Worm (Caenorhabditis elegans) whole organism, young adult: ENCODE measurements around the gene R05G6.5.

ENCODE experiments used
- B0261.1 ChIP-seq: sonication (generic microtip); optimal IDR thresholded peaks from 2 replicates; lab custom pipeline; 2016; ENCODE audit warnings: mild to moderate bottlenecking, missing genetic modification characterization, moderate library complexity, missing compliant biosample characterization
- B0336.3 ChIP-seq: fragments of 200-800 bp; sonication (Bioruptor generic); IDR thresholded peaks from 2 replicates; pipeline ENCODE4 v1.3.6; 2022; ENCODE audit warnings: missing genetic modification characterization, missing compliant biosample characterization
- C06A6.2 ChIP-seq: fragments of 200-800 bp; sonication (Bioruptor generic); conservative IDR thresholded peaks from 2 replicates; pipeline ENCODE4 v1.3.6; 2022; ENCODE audit warnings: missing genetic modification characterization, missing compliant biosample characterization
- F22D6.2 ChIP-seq: sonication (generic microtip); optimal IDR thresholded peaks from 2 replicates; lab custom pipeline; 2016; ENCODE audit warnings: mild to moderate bottlenecking, missing genetic modification characterization, missing compliant biosample characterization
- F23B12.7 ChIP-seq: sonication (generic microtip); optimal IDR thresholded peaks from 2 replicates; lab custom pipeline; 2017; ENCODE audit warnings: missing genetic modification characterization, mild to moderate bottlenecking, missing compliant biosample characterization, antibody characterized with exemption, moderate library complexity; ENCODE audit not compliant: insufficient read depth
- F33H1.4 ChIP-seq: fragments of 200-800 bp; sonication (Bioruptor generic); IDR thresholded peaks from 2 replicates; pipeline ENCODE4 v1.3.6; 2022; ENCODE audit warnings: missing genetic modification reagents, missing genetic modification characterization, missing compliant biosample characterization
- F39B2.1 ChIP-seq: fragments of 200-800 bp; sonication (Bioruptor generic); IDR thresholded peaks from 2 replicates; pipeline ENCODE4 v1.3.6; 2022; ENCODE audit warnings: missing genetic modification reagents, missing genetic modification characterization, missing compliant biosample characterization
- F55B11.4 ChIP-seq: sonication (generic microtip); optimal IDR thresholded peaks from 2 replicates; lab custom pipeline; 2016; ENCODE audit warnings: missing compliant biosample characterization, missing genetic modification characterization, borderline replicate concordance; ENCODE audit not compliant: insufficient read depth
- F57A8.1 ChIP-seq: fragments of 200-800 bp; sonication (Bioruptor generic); optimal IDR thresholded peaks from 2 replicates; lab custom pipeline; 2018; ENCODE audit warnings: mild to moderate bottlenecking, missing genetic modification characterization, moderate library complexity, missing compliant biosample characterization
- K12H6.12 ChIP-seq: fragments of 200-800 bp; sonication (Bioruptor generic); optimal IDR thresholded peaks from 2 replicates; lab custom pipeline; 2018; ENCODE audit warnings: mild to moderate bottlenecking, missing genetic modification characterization, missing compliant biosample characterization
- Y53F4B.3 ChIP-seq: fragments of 200-800 bp; sonication (Bioruptor generic); IDR thresholded peaks from 2 replicates; pipeline ENCODE4 v1.3.6; 2022; ENCODE audit warnings: missing genetic modification reagents, missing genetic modification characterization, missing compliant biosample characterization
- Y53G8AR.9 ChIP-seq: fragments of 200-800 bp; sonication (Bioruptor generic); conservative IDR thresholded peaks from 2 replicates; pipeline ENCODE4 v1.3.6; 2022; ENCODE audit warnings: missing genetic modification reagents, missing genetic modification characterization, missing compliant biosample characterization
- Y56A3A.18 ChIP-seq: fragments of 200-800 bp; sonication (Bioruptor generic); IDR thresholded peaks from 2 replicates; pipeline ENCODE4 v1.3.6; 2022; ENCODE audit warnings: missing genetic modification reagents, missing genetic modification characterization, missing compliant biosample characterization
- Y79H2A.3 ChIP-seq: fragments of 200-800 bp; sonication (Bioruptor generic); conservative IDR thresholded peaks from 2 replicates; pipeline ENCODE4 v1.3.6; 2022; ENCODE audit warnings: missing genetic modification reagents, missing genetic modification characterization, missing compliant biosample characterization
- Y95B8A.8 ChIP-seq: fragments of 200-800 bp; sonication (Bioruptor generic); IDR thresholded peaks from 2 replicates; pipeline ENCODE4 v1.3.6; 2022; ENCODE audit warnings: missing genetic modification reagents, missing genetic modification characterization, missing compliant biosample characterization
- ZK185.1 ChIP-seq: sonication (generic microtip); optimal IDR thresholded peaks from 2 replicates; lab custom pipeline; 2016; ENCODE audit warnings: mild to moderate bottlenecking, missing genetic modification characterization, missing compliant biosample characterization; ENCODE audit not compliant: poor library complexity, severe bottlenecking
- akir-1 ChIP-seq: fragments of 200-800 bp; sonication (Bioruptor generic); optimal IDR thresholded peaks from 2 replicates; lab custom pipeline; 2018; ENCODE audit warnings: mild to moderate bottlenecking, missing genetic modification characterization, moderate library complexity, missing compliant biosample characterization
- aptf-2 ChIP-seq: fragments of 200-800 bp; sonication (Bioruptor generic); conservative IDR thresholded peaks from 2 replicates; pipeline ENCODE4 v1.3.6; 2022; ENCODE audit warnings: missing genetic modification reagents, missing genetic modification characterization, missing compliant biosample characterization
- bed-1 ChIP-seq: fragments of 200-800 bp; sonication (Bioruptor generic); IDR thresholded peaks from 2 replicates; pipeline ENCODE4 v1.3.6; 2022; ENCODE audit warnings: missing genetic modification reagents, missing genetic modification characterization, missing compliant biosample characterization
- bed-2 ChIP-seq: fragments of 200-800 bp; sonication (Bioruptor generic); IDR thresholded peaks from 2 replicates; pipeline ENCODE4 v1.3.6; 2022; ENCODE audit warnings: missing genetic modification reagents, missing genetic modification characterization, missing compliant biosample characterization
- ccch-3 ChIP-seq: fragments of 200-800 bp; sonication (Bioruptor generic); optimal IDR thresholded peaks from 2 replicates; lab custom pipeline; 2018; ENCODE audit warnings: mild to moderate bottlenecking, missing genetic modification characterization, missing compliant biosample characterization
- cebp-1 ChIP-seq, 2 experiments: fragments of 200-800 bp in 1 of 2; sonication (Bioruptor generic) in 1 of 2; sonication (generic microtip) in 1 of 2; IDR thresholded peaks in 1 of 2; optimal IDR thresholded peaks in 1 of 2; 2 replicates each; pipeline versions ENCODE4 v1.3.6 to Lab custom; 2017 to 2022; ENCODE audit warnings: missing compliant biosample characterization in 2 of 2, missing genetic modification characterization in 2 of 2, mild to moderate bottlenecking in 1 of 2, missing genetic modification reagents in 1 of 2, moderate library complexity in 1 of 2
- ceh-58 ChIP-seq: fragments of 200-800 bp; sonication (Bioruptor generic); IDR thresholded peaks from 2 replicates; pipeline ENCODE4 v1.3.6; 2022; ENCODE audit warnings: missing genetic modification characterization, missing compliant biosample characterization
- ceh-91 ChIP-seq: fragments of 200-800 bp; sonication (Bioruptor generic); IDR thresholded peaks from 2 replicates; pipeline ENCODE4 v1.3.6; 2022; ENCODE audit warnings: missing genetic modification reagents, missing genetic modification characterization, missing compliant biosample characterization
- efl-1 ChIP-seq: fragments of 150-350 bp; optimal IDR thresholded peaks from 2 replicates; lab custom pipeline; 2014; ENCODE audit warnings: missing biosample characterization, missing genetic modification reagents, missing genetic modification characterization
- egl-44 ChIP-seq: fragments of 200-800 bp; sonication (Bioruptor generic); IDR thresholded peaks from 2 replicates; pipeline ENCODE4 v1.3.6; 2022; ENCODE audit warnings: missing genetic modification reagents, missing genetic modification characterization, missing compliant biosample characterization
- ekl-4 ChIP-seq: fragments of 200-800 bp; sonication (Bioruptor generic); IDR thresholded peaks from 2 replicates; pipeline ENCODE4 v1.3.6; 2022; ENCODE audit warnings: missing genetic modification reagents, missing genetic modification characterization, missing compliant biosample characterization
- ets-4 ChIP-seq: fragments of 200-800 bp; sonication (Bioruptor generic); optimal IDR thresholded peaks from 2 replicates; lab custom pipeline; 2018; ENCODE audit warnings: mild to moderate bottlenecking, missing genetic modification characterization, missing compliant biosample characterization
- let-526 ChIP-seq: fragments of 200-800 bp; sonication (Bioruptor generic); IDR thresholded peaks from 2 replicates; pipeline ENCODE4 v1.3.6; 2022; ENCODE audit warnings: missing genetic modification reagents, missing genetic modification characterization, missing compliant biosample characterization
- lin-26 ChIP-seq: fragments of 200-800 bp; sonication (Bioruptor generic); IDR thresholded peaks from 2 replicates; pipeline ENCODE4 v1.3.6; 2022; ENCODE audit warnings: missing genetic modification reagents, missing genetic modification characterization, missing compliant biosample characterization
- lin-54 ChIP-seq: fragments of 200-800 bp; sonication (Bioruptor generic); optimal IDR thresholded peaks from 2 replicates; lab custom pipeline; 2018; ENCODE audit warnings: mild to moderate bottlenecking, missing genetic modification characterization, missing compliant biosample characterization
- lir-1 ChIP-seq: fragments of 200-800 bp; sonication (Bioruptor generic); conservative IDR thresholded peaks from 2 replicates; pipeline ENCODE4 v1.3.6; 2022; ENCODE audit warnings: missing genetic modification reagents, missing genetic modification characterization, missing compliant biosample characterization
- lsl-1 ChIP-seq: fragments of 200-800 bp; sonication (Bioruptor generic); optimal IDR thresholded peaks from 2 replicates; lab custom pipeline; 2018; ENCODE audit warnings: mild to moderate bottlenecking, missing genetic modification characterization, moderate library complexity, missing compliant biosample characterization
- madf-10 ChIP-seq: sonication (generic microtip); optimal IDR thresholded peaks from 2 replicates; lab custom pipeline; 2016; ENCODE audit warnings: mild to moderate bottlenecking, missing genetic modification characterization, missing compliant biosample characterization
- madf-8 ChIP-seq: fragments of 200-800 bp; sonication (Bioruptor generic); conservative IDR thresholded peaks from 2 replicates; pipeline ENCODE4 v1.3.6; 2022; ENCODE audit warnings: missing genetic modification reagents, missing genetic modification characterization, missing compliant biosample characterization
- mes-4 ChIP-seq: sonication (generic microtip); optimal IDR thresholded peaks from 2 replicates; lab custom pipeline; 2016; ENCODE audit warnings: missing genotype, missing genetic modification characterization, missing compliant biosample characterization
- nfyb-1 ChIP-seq: fragments of 200-800 bp; sonication (Bioruptor generic); IDR thresholded peaks from 2 replicates; pipeline ENCODE4 v1.3.6; 2022; ENCODE audit warnings: missing genetic modification reagents, missing genetic modification characterization, missing compliant biosample characterization
- nhr-120 ChIP-seq: fragments of 200-800 bp; sonication (Bioruptor generic); IDR thresholded peaks from 2 replicates; pipeline ENCODE4 v1.3.6; 2022; ENCODE audit warnings: missing genetic modification characterization, missing compliant biosample characterization
- nhr-179 ChIP-seq: sonication (generic microtip); optimal IDR thresholded peaks from 2 replicates; lab custom pipeline; 2016; ENCODE audit warnings: mild to moderate bottlenecking, missing genetic modification characterization, missing compliant biosample characterization
- rcor-1 ChIP-seq: fragments of 200-800 bp; sonication (Bioruptor generic); IDR thresholded peaks from 2 replicates; pipeline ENCODE4 v1.3.6; 2022; ENCODE audit warnings: missing genetic modification reagents, missing genetic modification characterization, missing compliant biosample characterization
- repo-1 ChIP-seq: sonication (generic microtip); optimal IDR thresholded peaks from 2 replicates; lab custom pipeline; 2017; ENCODE audit warnings: mild to moderate bottlenecking, missing genetic modification characterization, missing compliant biosample characterization
- rpc-1 ChIP-seq, 2 experiments: fragments of 150-350 bp in 1 of 2; sonication (generic microtip) in 1 of 2; optimal IDR thresholded peaks; 2 replicates each; lab custom pipeline; 2014 to 2018; ENCODE audit warnings: missing biosample characterization in 1 of 2, missing genetic modification characterization in 1 of 2, missing genetic modification reagents in 1 of 2, missing genotype in 1 of 2
- sea-2 ChIP-seq: fragments of 200-800 bp; sonication (Bioruptor generic); IDR thresholded peaks from 2 replicates; pipeline ENCODE4 v1.3.6; 2022; ENCODE audit warnings: missing genetic modification characterization, missing compliant biosample characterization
- tbp1 ChIP-seq: fragments of 200-800 bp; sonication (Bioruptor generic); optimal IDR thresholded peaks from 2 replicates; lab custom pipeline; 2018; ENCODE audit warnings: mild to moderate bottlenecking, missing genetic modification characterization, missing compliant biosample characterization
- tbx-9 ChIP-seq: sonication (generic microtip); optimal IDR thresholded peaks from 2 replicates; lab custom pipeline; 2016; ENCODE audit warnings: borderline replicate concordance, missing genetic modification characterization, inconsistent platforms, missing compliant biosample characterization
- tlf-1 ChIP-seq: fragments of 200-800 bp; sonication (Bioruptor generic); optimal IDR thresholded peaks from 2 replicates; lab custom pipeline; 2018; ENCODE audit warnings: mild to moderate bottlenecking, missing genetic modification characterization, missing compliant biosample characterization
- unc-62 ChIP-seq: fragments of 150-350 bp; optimal IDR thresholded peaks from 2 replicates; lab custom pipeline; 2014; ENCODE audit warnings: missing biosample characterization, missing genetic modification reagents, missing genetic modification characterization
- ztf-22 ChIP-seq: fragments of 200-800 bp; sonication (Bioruptor generic); optimal IDR thresholded peaks from 2 replicates; lab custom pipeline; 2018; ENCODE audit warnings: mild to moderate bottlenecking, missing genetic modification characterization, moderate library complexity, missing compliant biosample characterization

The R05G6.5 gene

ce11 chrIV:7477697-7478096, 30.5 kb upstream of the R05G6.5 start (continued):
- peak; percentile 85 for TF ChIP-seq lin-54 (GFP tag; lab: Kevin White, UChicago)
- TF ChIP-seq let-526 (GFP tag; lab: Robert Waterston, UW): no peak
- no peak for TF ChIP-seq unc-62 (GFP tag; lab: Kevin White, UChicago)
- TF ChIP-seq ztf-22: no peak
- TF ChIP-seq nhr-120: no peak
- no peak for TF ChIP-seq lin-26
- TF ChIP-seq tlf-1 (GFP tag; lab: Kevin White, UChicago): peak; percentile 79
- no peak for TF ChIP-seq ZK185.1 (tag; lab: Kevin White, UChicago)
- no peak for TF ChIP-seq bed-1 (GFP tag; lab: Robert Waterston, UW)
- TF ChIP-seq C06A6.2: no peak
- peak; percentile 48; the same call in 1 of the 2 replicates for TF ChIP-seq lir-1 (GFP tag; lab: Robert Waterston, UW)
- TF ChIP-seq F22D6.2 (tag; lab: Kevin White, UChicago): no peak
- no peak for TF ChIP-seq tbx-9 (tag; lab: Kevin White, UChicago)
- no peak for TF ChIP-seq K12H6.12
- no peak for TF ChIP-seq F39B2.1 (GFP tag; lab: Robert Waterston, UW)
- peak; percentile 99 for TF ChIP-seq efl-1
- peak; percentile 92 for TF ChIP-seq Y95B8A.8
- TF ChIP-seq akir-1 (GFP tag; lab: Kevin White, UChicago): no peak
- TF ChIP-seq ceh-91 (GFP tag; lab: Robert Waterston, UW): peak; percentile 92
- no peak for TF ChIP-seq aptf-2 (GFP tag; lab: Robert Waterston, UW)
- TF ChIP-seq nhr-179 (tag; lab: Kevin White, UChicago): no peak
- TF ChIP-seq Y53G8AR.9: 0 out of 2 replicates have a peak, but pooled peaks have one; percentile 42
- TF ChIP-seq Y53F4B.3 (GFP tag; lab: Robert Waterston, UW): no peak
- no peak for TF ChIP-seq F55B11.4
- no peak for TF ChIP-seq rpc-1 (optimal IDR thresholded peaks at IDR 0.05; lab: Kevin White, UChicago)
- TF ChIP-seq rpc-1 (tag; optimal IDR thresholded peaks at IDR 0.05; lab: Kevin White, UChicago): no peak
- TF ChIP-seq B0336.3: 0 out of 2 replicates have a peak, but pooled peaks have one; percentile 17
- peak; percentile 80 for TF ChIP-seq rcor-1 (GFP tag; lab: Robert Waterston, UW)
- no peak for TF ChIP-seq ceh-58 (GFP tag; lab: Robert Waterston, UW)
- TF ChIP-seq ccch-3 (GFP tag; lab: Kevin White, UChicago): no peak
- TF ChIP-seq ets-4: no peak
- no peak for TF ChIP-seq F23B12.7 (tag; lab: Kevin White, UChicago)
- TF ChIP-seq mes-4 (tag; lab: Kevin White, UChicago): no peak
- no peak for TF ChIP-seq bed-2
- no peak for TF ChIP-seq F57A8.1
- TF ChIP-seq Y56A3A.18 (GFP tag; lab: Robert Waterston, UW): no peak
- TF ChIP-seq sea-2 (GFP tag; lab: Robert Waterston, UW): no peak
- no peak for TF ChIP-seq Y79H2A.3 (GFP tag; lab: Robert Waterston, UW)
- TF ChIP-seq lsl-1 (GFP tag; lab: Kevin White, UChicago): peak; percentile 98
- peak; percentile 72 for TF ChIP-seq ekl-4
- peak; percentile 95 for TF ChIP-seq madf-8 (GFP tag; lab: Robert Waterston, UW)
- TF ChIP-seq egl-44 (GFP tag; lab: Robert Waterston, UW): no peak
- no peak for TF ChIP-seq cebp-1 (GFP tag; IDR thresholded peaks at IDR 0.05; lab: Robert Waterston, UW)
- no peak for TF ChIP-seq cebp-1 (tag; optimal IDR thresholded peaks at IDR 0.05; lab: Kevin White, UChicago)
- no peak for TF ChIP-seq madf-10 (tag; lab: Kevin White, UChicago)
- peak; percentile 69 for TF ChIP-seq tbp1 (GFP tag; lab: Kevin White, UChicago)
- no peak for TF ChIP-seq repo-1 (tag; lab: Kevin White, UChicago)
- TF ChIP-seq F33H1.4 (GFP tag; lab: Robert Waterston, UW): peak; percentile 98
- TF ChIP-seq nfyb-1 (GFP tag; lab: Robert Waterston, UW): no peak
- TF ChIP-seq B0261.1: no peak
